Fruit fly (Drosophila melanogaster) Kc167 (cell line): ENCODE measurements around the gene wfs1.

Experiments
- Myc ChIP-seq: fragments of >200 bp; optimal IDR thresholded peaks from 2 replicates; lab custom pipeline; 2017; ENCODE audit warnings: missing external identifiers
- Sin3A ChIP-seq: fragments of >200 bp; optimal IDR thresholded peaks from 2 replicates; lab custom pipeline; 2018; ENCODE audit warnings: missing external identifiers
- h ChIP-seq: fragments of >200 bp; optimal IDR thresholded peaks from 3 replicates; lab custom pipeline; 2018; ENCODE audit warnings: missing external identifiers
- insv ChIP-seq: fragments of >200 bp; optimal IDR thresholded peaks from 3 replicates; lab custom pipeline; 2018; ENCODE audit warnings: missing external identifiers
- psq ChIP-seq: fragments of >200 bp; optimal IDR thresholded peaks from 2 replicates; lab custom pipeline; 2017; ENCODE audit warnings: missing external identifiers
- ttk ChIP-seq: sonication (Bioruptor generic); optimal IDR thresholded peaks from 2 replicates; lab custom pipeline; 2017; ENCODE audit warnings: missing external identifiers

The wfs1 gene

DNA sequence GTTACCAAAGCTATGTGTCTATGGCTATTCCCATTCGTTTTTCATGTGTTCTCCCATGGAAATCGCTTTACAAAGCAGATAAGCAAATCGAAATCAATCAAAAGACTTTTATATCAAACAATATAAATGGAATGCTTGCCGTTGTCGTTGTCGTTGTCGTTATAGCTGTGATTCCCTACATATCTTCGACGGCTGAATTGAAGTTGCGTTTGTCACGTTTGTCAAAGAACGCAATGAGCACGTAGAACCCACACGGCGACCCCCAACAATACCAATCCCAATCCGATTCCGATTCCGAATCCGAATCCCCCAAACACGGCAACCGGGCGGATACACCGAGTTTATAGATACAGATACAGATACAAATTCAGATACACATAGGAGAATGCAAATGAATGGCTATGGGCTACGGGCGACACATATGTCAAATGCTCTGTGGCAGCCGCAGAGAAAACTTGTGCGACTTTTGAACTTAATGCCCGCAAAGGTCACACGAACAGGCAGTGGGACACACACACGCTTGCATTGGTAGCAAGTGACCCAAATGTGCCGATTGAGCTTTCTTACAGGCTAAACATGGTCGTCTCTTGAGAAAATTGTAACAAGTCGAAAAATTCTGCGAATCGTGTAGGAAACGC, 20.3 kb downstream of the wfs1 start:
- TF ChIP-seq Myc (lab: Kevin White, UChicago) (no peak), ttk (lab: Kevin White, UChicago) (no peak), h (lab: Kevin White, UChicago) (no peak), psq (lab: Kevin White, UChicago) (no peak), insv (lab: Kevin White, UChicago) (no peak), Sin3A (lab: Kevin White, UChicago) (no peak)

DNA sequence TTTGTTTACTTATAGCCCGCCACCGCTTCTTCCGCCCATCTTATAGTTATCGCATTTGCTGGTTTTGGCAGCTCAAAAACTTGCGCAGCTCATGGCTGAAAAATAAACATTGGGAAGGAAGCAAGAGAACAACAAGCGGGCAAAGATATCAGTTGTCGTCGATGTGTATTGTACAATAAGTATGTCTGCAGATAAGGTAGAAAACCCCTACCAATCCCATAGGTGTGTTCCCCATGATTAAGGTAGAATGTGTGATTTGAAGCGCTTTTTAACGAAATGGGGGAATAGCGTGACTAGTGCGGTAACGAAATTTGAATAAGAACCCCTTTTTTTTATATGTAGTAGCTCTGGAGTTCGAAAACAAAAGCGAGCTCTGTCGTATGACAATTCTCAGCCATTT, 21.1 kb downstream of the wfs1 start:
- no peak for TF ChIP-seq insv (lab: Kevin White, UChicago)
- TF ChIP-seq h (lab: Kevin White, UChicago), result no peak
- no peak for TF ChIP-seq ttk (lab: Kevin White, UChicago)
- no peak for TF ChIP-seq Sin3A (lab: Kevin White, UChicago)
- TF ChIP-seq Myc (lab: Kevin White, UChicago), result no peak
- no peak for TF ChIP-seq psq (lab: Kevin White, UChicago)

dm6 chr3R:22668622-22669021, 21.6 kb downstream of the wfs1 start:
- TF ChIP-seq psq (lab: Kevin White, UChicago), result no peak
- TF ChIP-seq ttk (lab: Kevin White, UChicago), result no peak
- no peak for TF ChIP-seq insv (lab: Kevin White, UChicago)
- TF ChIP-seq Sin3A (lab: Kevin White, UChicago), result no peak

dm6 chr3R:22667959-22668316, 22.2 kb downstream of the wfs1 start:
- TF ChIP-seq ttk (lab: Kevin White, UChicago) (no peak), psq (lab: Kevin White, UChicago) (no peak), Sin3A (lab: Kevin White, UChicago) (no peak), h (lab: Kevin White, UChicago) (no peak), Myc (lab: Kevin White, UChicago) (no peak), insv (lab: Kevin White, UChicago) (no peak)

- TF ChIP-seq h (lab: Kevin White, UChicago), result no peak
- no peak for TF ChIP-seq insv (lab: Kevin White, UChicago)
- no peak for TF ChIP-seq psq (lab: Kevin White, UChicago)
- no peak for TF ChIP-seq Sin3A (lab: Kevin White, UChicago)
- TF ChIP-seq ttk (lab: Kevin White, UChicago), result no peak
- no peak for TF ChIP-seq Myc (lab: Kevin White, UChicago)
Measured at dm6 chr3R:22667284-22667958, 22.8 kb downstream of the wfs1 start.

- no peak for TF ChIP-seq psq (lab: Kevin White, UChicago)
- TF ChIP-seq insv (lab: Kevin White, UChicago), result no peak
- no peak for TF ChIP-seq Myc (lab: Kevin White, UChicago)
- TF ChIP-seq ttk (lab: Kevin White, UChicago), result no peak
- TF ChIP-seq h (lab: Kevin White, UChicago), result no peak
- TF ChIP-seq Sin3A (lab: Kevin White, UChicago), result no peak
Measured at dm6 chr3R:22666449-22667283, 23.5 kb downstream of the wfs1 start.

DNA sequence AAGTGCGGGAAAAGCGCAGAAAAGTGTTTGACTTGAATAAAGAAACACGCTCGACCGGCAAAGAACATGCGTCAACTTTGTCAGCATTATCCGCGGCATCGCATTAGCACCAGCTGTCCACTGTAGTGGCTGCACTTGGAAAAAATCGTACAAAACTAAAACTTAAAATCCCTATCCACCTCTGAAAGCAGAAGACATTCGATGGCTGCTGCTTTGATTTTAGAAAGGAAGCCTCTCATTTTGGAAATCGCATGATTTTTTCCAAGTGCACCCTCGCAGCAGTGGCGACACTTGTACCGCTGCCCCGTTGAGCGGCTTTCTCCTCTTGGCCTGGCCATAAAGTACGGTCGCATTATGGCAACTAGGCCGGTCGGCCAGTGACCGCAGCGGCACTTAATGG, 25.9 kb downstream of the wfs1 start:
- TF ChIP-seq psq (lab: Kevin White, UChicago), result no peak
- no peak for TF ChIP-seq ttk (lab: Kevin White, UChicago)
- TF ChIP-seq Sin3A (lab: Kevin White, UChicago), result no peak
- no peak for TF ChIP-seq insv (lab: Kevin White, UChicago)

- TF ChIP-seq ttk (lab: Kevin White, UChicago), result no peak
- no peak for TF ChIP-seq insv (lab: Kevin White, UChicago)
- no peak for TF ChIP-seq psq (lab: Kevin White, UChicago)
- TF ChIP-seq h (lab: Kevin White, UChicago), result no peak
- no peak for TF ChIP-seq Sin3A (lab: Kevin White, UChicago)
- TF ChIP-seq Myc (lab: Kevin White, UChicago), result no peak
Measured at dm6 chr3R:22663115-22663514, 27.1 kb downstream of the wfs1 start.

DNA sequence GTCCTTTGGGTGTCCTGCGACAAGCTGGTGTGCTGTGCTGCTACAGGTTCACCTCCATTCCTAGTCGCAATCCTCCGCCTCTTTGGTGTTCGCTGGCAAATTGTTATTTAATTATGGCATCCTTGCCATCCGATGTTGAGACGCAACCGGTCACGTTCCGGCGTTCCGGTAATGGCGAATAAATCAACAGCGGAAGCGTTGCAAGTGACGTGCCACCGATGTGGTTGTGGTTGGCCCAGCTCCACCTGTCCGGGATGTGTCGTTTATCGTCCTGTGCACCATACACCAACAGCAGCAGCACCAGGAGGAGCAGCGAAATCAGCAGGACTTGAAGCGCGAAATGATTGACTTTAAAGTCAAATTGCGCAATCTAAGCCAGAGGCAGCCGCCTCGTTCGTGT, 40.3 kb downstream of the wfs1 start:
- no peak for TF ChIP-seq Myc (lab: Kevin White, UChicago)
- no peak for TF ChIP-seq Sin3A (lab: Kevin White, UChicago)
- TF ChIP-seq insv (lab: Kevin White, UChicago), result no peak
- no peak for TF ChIP-seq ttk (lab: Kevin White, UChicago)
- no peak for TF ChIP-seq psq (lab: Kevin White, UChicago)

DNA sequence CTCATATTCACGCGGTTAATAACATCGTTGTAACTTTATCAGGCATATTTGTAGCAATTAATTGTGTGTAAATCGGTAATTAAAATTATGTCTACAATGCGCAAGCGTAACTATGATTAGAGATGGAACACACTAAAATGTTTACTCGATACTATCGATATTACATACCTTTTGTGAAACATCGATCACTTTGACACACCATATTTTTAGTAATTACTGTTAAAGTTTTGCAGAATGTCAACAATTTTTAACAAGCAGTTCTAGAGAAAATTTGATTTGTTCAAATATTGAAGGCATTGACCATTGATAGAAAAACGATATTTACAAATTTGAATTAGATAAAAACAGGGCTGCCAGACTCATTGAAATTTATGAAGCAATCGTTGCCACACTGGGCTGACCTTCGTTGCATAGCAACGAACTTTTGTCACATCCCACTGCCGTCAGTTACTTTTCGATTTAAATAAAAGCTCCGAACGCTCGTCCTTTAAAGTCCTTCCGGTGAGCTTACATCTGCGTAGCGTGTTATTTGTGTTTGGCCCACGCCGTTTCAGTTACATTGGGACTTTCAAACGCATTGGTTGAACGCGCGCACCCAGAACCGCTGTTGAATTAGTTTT, 50.8 kb downstream of the wfs1 start, which contains the start of the genes loco and wake:
Gene loco, minus strand, starts transcription at position 149 of the 620 bp plus-strand sequence.
Gene wake, plus strand, starts transcription at position 570 of the 620 bp plus-strand sequence.
- TF ChIP-seq psq (lab: Kevin White, UChicago) (no peak), Myc (lab: Kevin White, UChicago) (no peak), h (lab: Kevin White, UChicago) (no peak), Sin3A (lab: Kevin White, UChicago) (no peak), insv (lab: Kevin White, UChicago) (no peak), ttk (lab: Kevin White, UChicago) (no peak)
